Worm (Caenorhabditis elegans) whole organism, midembryonic: ENCODE data around the gene sre-15.

Source experiments
- cog-1 ChIP-seq: sonication (generic microtip); optimal IDR thresholded peaks from 2 replicates; lab custom pipeline; 2016; ENCODE audit warnings: missing genetic modification characterization, missing compliant biosample characterization
- flt-1 ChIP-seq: fragments of 200-800 bp; sonication (Bioruptor generic); IDR thresholded peaks from 2 replicates; pipeline ENCODE4 v1.3.6; 2022; ENCODE audit warnings: missing genetic modification characterization, missing compliant biosample characterization
- klf-2 ChIP-seq: fragments of 200-800 bp; sonication (Bioruptor generic); conservative IDR thresholded peaks from 2 replicates; pipeline ENCODE4 v1.3.6; 2022; ENCODE audit warnings: missing genetic modification reagents, missing genetic modification characterization, missing compliant biosample characterization
- med-1 ChIP-seq: sonication (generic microtip); optimal IDR thresholded peaks from 2 replicates; lab custom pipeline; 2017; ENCODE audit warnings: missing genetic modification characterization, mild to moderate bottlenecking, missing compliant biosample characterization, antibody characterized with exemption, missing genetic modification reagents; ENCODE audit not compliant: insufficient read depth
- ref-1 ChIP-seq: fragments of 200-800 bp; sonication (Bioruptor generic); conservative IDR thresholded peaks from 2 replicates; pipeline ENCODE4 v1.3.6; 2022; ENCODE audit warnings: missing genetic modification reagents, missing genetic modification characterization, missing compliant biosample characterization
- tab-1 ChIP-seq: fragments of 200-800 bp; sonication (Bioruptor generic); IDR thresholded peaks from 2 replicates; pipeline ENCODE4 v1.3.6; 2022; ENCODE audit warnings: missing genetic modification characterization, missing compliant biosample characterization
- ztf-23 ChIP-seq: fragments of 200-800 bp; sonication (Bioruptor generic); IDR thresholded peaks from 2 replicates; pipeline ENCODE4 v1.3.6; 2022; ENCODE audit warnings: missing genetic modification reagents, missing genetic modification characterization, missing compliant biosample characterization
- ztf-29 ChIP-seq: fragments of 200-800 bp; sonication (Bioruptor generic); IDR thresholded peaks from 2 replicates; pipeline ENCODE4 v1.3.6; 2022; ENCODE audit warnings: missing genetic modification reagents, missing genetic modification characterization, missing compliant biosample characterization

- TF ChIP-seq klf-2 (GFP tag; lab: Robert Waterston, UW) (no peak), ztf-23 (no peak), med-1 (GFP tag; lab: Kevin White, UChicago) (no peak), cog-1 (tag; lab: Kevin White, UChicago) (no peak), flt-1 (no peak), ztf-29 (no peak), ref-1 (GFP tag; lab: Robert Waterston, UW) (no peak), tab-1 (GFP tag; lab: Robert Waterston, UW) (no peak)
Measured at ce11 chrIV:12194668-12195067, 49.9 kb downstream of the sre-15 start.
